Fruit fly (Drosophila melanogaster): ENCODE results near the gene Josd.

The Josd gene

DNA sequence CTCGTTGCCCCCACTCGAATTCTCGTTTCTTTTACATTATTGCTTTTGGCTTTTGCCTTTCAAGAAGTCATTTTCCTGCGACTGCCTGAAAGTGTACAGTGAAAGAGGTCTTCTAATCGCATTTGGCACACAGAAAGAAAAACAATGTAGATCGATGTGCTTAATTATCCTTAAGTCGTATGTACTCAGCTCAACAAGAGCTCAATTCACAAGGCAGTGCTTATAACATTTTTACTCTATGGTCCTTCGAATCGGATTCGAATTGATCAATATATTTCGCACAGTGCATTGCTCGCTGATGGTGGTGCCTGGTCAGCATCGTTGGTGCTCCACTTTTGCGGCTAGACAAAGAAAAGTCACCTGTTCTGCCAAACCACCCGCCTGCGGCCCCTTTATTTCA, 49.4 kb downstream of the Josd start (continued):
- TF ChIP-seq Dip2 (GFP tag; IDR thresholded peaks at IDR 0.05) (no peak), Sox102F (GFP tag; optimal IDR thresholded peaks at IDR 0.05) (peak; percentile 53), unpg (GFP tag; optimal IDR thresholded peaks at IDR 0.05) (peak; percentile 19), Side (GFP tag; optimal IDR thresholded peaks at IDR 0.05) (no peak), zfh1 (GFP tag; IDR thresholded peaks at IDR 0.05) (0 out of 3 replicates have a peak, but pooled peaks have one; percentile 22), mirr (GFP tag; optimal IDR thresholded peaks at IDR 0.05) (no peak), prd (optimal IDR thresholded peaks at IDR 0.05) (no peak), prd (GFP tag; IDR thresholded peaks at IDR 0.05) (peak; percentile 39; the same call in 1 of the 3 replicates), Antp (GFP tag; optimal IDR thresholded peaks at IDR 0.05) (peak; percentile 7), CG30403 (GFP tag; optimal IDR thresholded peaks at IDR 0.05) (peak; percentile 14), Dp (GFP tag; optimal IDR thresholded peaks at IDR 0.05) (no peak), CG32532 (GFP tag; IDR thresholded peaks at IDR 0.05) (peak; percentile 12; the same call in 1 of the 2 replicates), zf30C (GFP tag; optimal IDR thresholded peaks at IDR 0.05) (no peak), CG2678 (tag; optimal IDR thresholded peaks at IDR 0.05) (peak; percentile 47), CG11504 (tag; optimal IDR thresholded peaks at IDR 0.05) (peak; percentile 51), cato (GFP tag; optimal IDR thresholded peaks at IDR 0.05; ENCODE audit: borderline replicate concordance) (no peak), lab (GFP tag; optimal IDR thresholded peaks at IDR 0.05) (peak; percentile 48), Mad (GFP tag; optimal IDR thresholded peaks at IDR 0.05) (no peak), Optix (GFP tag; IDR thresholded peaks at IDR 0.05) (0 out of 3 replicates have a peak, but pooled peaks have one; percentile 19), kni (GFP tag; optimal IDR thresholded peaks at IDR 0.05) (no peak), CG1603 (tag; optimal IDR thresholded peaks at IDR 0.05) (peak; percentile 41), Trl (optimal IDR thresholded peaks at IDR 0.05) (no peak), Trl (GFP tag; optimal IDR thresholded peaks at IDR 0.05) (peak; percentile 11), CG18599 (GFP tag; optimal IDR thresholded peaks at IDR 0.05) (peak; percentile 49), CG11398 (GFP tag; optimal IDR thresholded peaks at IDR 0.05) (no peak), Gug (GFP tag; IDR thresholded peaks at IDR 0.05) (no peak), emc (GFP tag; optimal IDR thresholded peaks at IDR 0.05) (peak; percentile 19), NK7.1 (GFP tag; optimal IDR thresholded peaks at IDR 0.05) (no peak), CG10321 (GFP tag; IDR thresholded peaks at IDR 0.05) (no peak), Oli (tag; optimal IDR thresholded peaks at IDR 0.05) (peak; percentile 6), CG10654 (GFP tag; optimal IDR thresholded peaks at IDR 0.05) (no peak), Dll (GFP tag; IDR thresholded peaks at IDR 0.05; ENCODE audit: partially characterized antibody) (no peak), chn (GFP tag; optimal IDR thresholded peaks at IDR 0.05) (no peak), CG12071 (GFP tag; optimal IDR thresholded peaks at IDR 0.05) (peak; percentile 31), CG7357 (GFP tag; IDR thresholded peaks at IDR 0.05) (0 out of 3 replicates have a peak, but pooled peaks have one; percentile 12), shn (GFP tag; optimal IDR thresholded peaks at IDR 0.05) (no peak), CG17328 (GFP tag; IDR thresholded peaks at IDR 0.05) (peak; percentile 32; the same call in 1 of the 2 replicates), CG7556 (GFP tag; optimal IDR thresholded peaks at IDR 0.05) (peak; percentile 13), wdn (GFP tag; IDR thresholded peaks at IDR 0.05) (0 out of 2 replicates have a peak, but pooled peaks have one; percentile 21), Dfd (GFP tag; optimal IDR thresholded peaks at IDR 0.05) (no peak), sug (tag; optimal IDR thresholded peaks at IDR 0.05) (no peak), sens (GFP tag) (peak; percentile 74), CG8290 (GFP tag; optimal IDR thresholded peaks at IDR 0.05) (no peak), CG8290 (tag; optimal IDR thresholded peaks at IDR 0.05) (peak in 1 of 2 experiments; percentile 74), CG10431 (GFP tag; optimal IDR thresholded peaks at IDR 0.05) (no peak), Rfx (GFP tag; IDR thresholded peaks at IDR 0.05) (peak; percentile 28; the same call in 1 of the 2 replicates), CG4328 (GFP tag; optimal IDR thresholded peaks at IDR 0.05) (no peak), Deaf1 (tag; optimal IDR thresholded peaks at IDR 0.05) (no peak), CG15269 (tag; optimal IDR thresholded peaks at IDR 0.05) (peak; percentile 32), esg (GFP tag; conservative IDR thresholded peaks at IDR 0.05) (0 out of 2 replicates have a peak, but pooled peaks have one; percentile 6), Fer3 (tag; optimal IDR thresholded peaks at IDR 0.05) (peak; percentile 11), Meics (GFP tag; optimal IDR thresholded peaks at IDR 0.05) (peak; percentile 12)
